Worm (Caenorhabditis elegans) whole organism, early embryonic: ENCODE measurements around the gene irld-14.

Experiments
- B0310.2 ChIP-seq: sonication (generic microtip); optimal IDR thresholded peaks from 2 replicates; lab custom pipeline; 2016; ENCODE audit warnings: mild to moderate bottlenecking, missing genetic modification characterization, missing compliant biosample characterization
- F13C5.2 ChIP-seq: sonication (generic microtip); optimal IDR thresholded peaks from 2 replicates; lab custom pipeline; 2017; ENCODE audit warnings: mild to moderate bottlenecking, missing genetic modification characterization, inconsistent platforms, missing compliant biosample characterization
- aly-1 ChIP-seq: sonication (generic microtip); optimal IDR thresholded peaks from 2 replicates; lab custom pipeline; 2016; ENCODE audit warnings: missing genetic modification characterization, missing compliant biosample characterization
- ama-1 ChIP-seq: fragments of 150-350 bp; optimal IDR thresholded peaks from 2 replicates; lab custom pipeline; 2014
- ceh-13 ChIP-seq: fragments of 200-800 bp; sonication (Bioruptor generic); optimal IDR thresholded peaks from 2 replicates; lab custom pipeline; 2018; ENCODE audit warnings: mild to moderate bottlenecking, missing genetic modification characterization, missing compliant biosample characterization
- ceh-36 ChIP-seq: sonication (generic microtip); optimal IDR thresholded peaks from 2 replicates; lab custom pipeline; 2016; ENCODE audit warnings: missing genetic modification characterization, inconsistent platforms, missing compliant biosample characterization
- ets-7 ChIP-seq: sonication (generic microtip); optimal IDR thresholded peaks from 2 replicates; lab custom pipeline; 2016; ENCODE audit warnings: missing genotype, missing genetic modification characterization, missing compliant biosample characterization
- flt-1 ChIP-seq: fragments of 200-800 bp; sonication (Bioruptor generic); IDR thresholded peaks from 2 replicates; pipeline ENCODE4 v1.3.6; 2022; ENCODE audit warnings: missing genetic modification characterization, missing compliant biosample characterization
- hmbx-1 ChIP-seq: sonication (generic microtip); optimal IDR thresholded peaks from 2 replicates; lab custom pipeline; 2016; ENCODE audit warnings: mild to moderate bottlenecking, missing genetic modification characterization, missing compliant biosample characterization
- hmg-4 ChIP-seq: fragments of 200-800 bp; sonication (Bioruptor generic); optimal IDR thresholded peaks from 2 replicates; lab custom pipeline; 2018; ENCODE audit warnings: mild to moderate bottlenecking, missing genetic modification characterization, missing compliant biosample characterization
- hnd-1 ChIP-seq: sonication (generic microtip); optimal IDR thresholded peaks from 2 replicates; lab custom pipeline; 2016; ENCODE audit warnings: missing genetic modification characterization, missing compliant biosample characterization
- pes-1 ChIP-seq: fragments of 200-800 bp; sonication (Bioruptor generic); IDR thresholded peaks from 2 replicates; pipeline ENCODE4 v1.3.6; 2022; ENCODE audit warnings: missing genetic modification reagents, missing genetic modification characterization, missing compliant biosample characterization
- scrt-1 ChIP-seq: fragments of 200-800 bp; sonication (Bioruptor generic); IDR thresholded peaks from 2 replicates; pipeline ENCODE4 v1.3.6; 2022; ENCODE audit warnings: missing genetic modification characterization, missing compliant biosample characterization
- sea-1 ChIP-seq: fragments of 200-800 bp; sonication (Bioruptor generic); conservative IDR thresholded peaks from 2 replicates; pipeline ENCODE4 v1.3.6; 2022; ENCODE audit warnings: missing genetic modification characterization, missing compliant biosample characterization
- tbx-11 ChIP-seq: fragments of 200-800 bp; sonication (Bioruptor generic); IDR thresholded peaks from 2 replicates; pipeline ENCODE4 v1.3.6; 2022; ENCODE audit warnings: missing genetic modification characterization, missing compliant biosample characterization
- tbx-37 ChIP-seq: fragments of 200-800 bp; sonication (Bioruptor generic); conservative IDR thresholded peaks from 2 replicates; pipeline ENCODE4 v1.3.6; 2022; ENCODE audit warnings: missing genetic modification reagents, missing genetic modification characterization, missing compliant biosample characterization
- tra-4 ChIP-seq: sonication (generic microtip); optimal IDR thresholded peaks from 2 replicates; lab custom pipeline; 2017; ENCODE audit warnings: missing genetic modification characterization, missing compliant biosample characterization

The irld-14 gene

ce11 chrV:14996236-14996635, at the start of gene irld-14:
Gene irld-14, plus strand, starts transcription at chrV:14996536.
- no peak for TF ChIP-seq tbx-11 (GFP tag; lab: Robert Waterston, UW)
- TF ChIP-seq ceh-13 (GFP tag; lab: Kevin White, UChicago) = no peak
- no peak for TF ChIP-seq flt-1 (GFP tag; lab: Robert Waterston, UW)
- no peak for TF ChIP-seq pes-1 (GFP tag; lab: Robert Waterston, UW)
- no peak for TF ChIP-seq hnd-1 (tag; lab: Kevin White, UChicago)
- no peak for TF ChIP-seq sea-1 (GFP tag; lab: Robert Waterston, UW)
- TF ChIP-seq ets-7 (tag; lab: Kevin White, UChicago) = no peak
- no peak for TF ChIP-seq aly-1 (tag; lab: Kevin White, UChicago)
- no peak for TF ChIP-seq tbx-37
- no peak for TF ChIP-seq ama-1 (lab: Kevin White, UChicago)
- no peak for TF ChIP-seq F13C5.2 (tag; lab: Kevin White, UChicago)
- TF ChIP-seq tra-4 = no peak
- TF ChIP-seq hmg-4 (GFP tag; lab: Kevin White, UChicago) = no peak
- TF ChIP-seq ceh-36 = no peak
- TF ChIP-seq scrt-1 (GFP tag; lab: Robert Waterston, UW) = no peak

ce11 chrV:14947022-14947421, 49.3 kb upstream of the irld-14 start, which contains the start of gene C30G7.4:
Gene C30G7.4, minus strand, starts transcription at chrV:14947122.
- no peak for TF ChIP-seq B0310.2 (tag; lab: Kevin White, UChicago)
- no peak for TF ChIP-seq ceh-36

DNA sequence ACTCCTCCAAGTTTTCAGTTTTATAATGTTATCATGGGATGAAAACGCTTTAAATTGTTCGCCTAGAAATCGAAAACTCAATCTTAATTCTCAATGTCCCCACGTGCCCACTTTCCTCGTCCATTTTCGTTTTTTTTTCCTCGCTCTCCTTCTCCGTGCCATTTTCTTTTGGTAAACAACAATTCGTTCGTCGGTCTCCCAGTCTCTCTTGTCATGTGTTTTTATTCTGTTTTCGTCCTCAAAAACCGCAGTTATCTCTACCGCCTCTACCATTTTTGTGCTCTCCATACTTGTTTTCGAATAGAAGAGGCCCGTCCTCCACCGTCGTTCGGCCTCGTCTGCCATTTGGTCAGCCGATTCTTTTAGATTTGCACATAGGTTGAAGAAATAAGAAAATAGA, 47.8 kb upstream of the irld-14 start:
- TF ChIP-seq F13C5.2 (tag; lab: Kevin White, UChicago) (no peak), hmg-4 (GFP tag; lab: Kevin White, UChicago) (no peak)

ce11 chrV:14949477-14949876, 46.9 kb upstream of the irld-14 start, which contains the start of gene hil-1:
Gene hil-1, plus strand, starts transcription at chrV:14949777.
- TF ChIP-seq flt-1 (GFP tag; lab: Robert Waterston, UW) = no peak
- TF ChIP-seq hmbx-1 (tag; lab: Kevin White, UChicago) = no peak
- TF ChIP-seq sea-1 (GFP tag; lab: Robert Waterston, UW) = no peak
- TF ChIP-seq hmg-4 (GFP tag; lab: Kevin White, UChicago) = no peak
- TF ChIP-seq pes-1 (GFP tag; lab: Robert Waterston, UW) = no peak
- TF ChIP-seq tra-4 = no peak
- TF ChIP-seq ceh-13 (GFP tag; lab: Kevin White, UChicago) = no peak
- TF ChIP-seq hnd-1 (tag; lab: Kevin White, UChicago) = no peak
- TF ChIP-seq tbx-11 (GFP tag; lab: Robert Waterston, UW) = no peak
- TF ChIP-seq ceh-36 = no peak
- no peak for TF ChIP-seq aly-1 (tag; lab: Kevin White, UChicago)
- no peak for TF ChIP-seq F13C5.2 (tag; lab: Kevin White, UChicago)
- no peak for TF ChIP-seq B0310.2 (tag; lab: Kevin White, UChicago)
- no peak for TF ChIP-seq scrt-1 (GFP tag; lab: Robert Waterston, UW)
- no peak for TF ChIP-seq ets-7 (tag; lab: Kevin White, UChicago)

DNA sequence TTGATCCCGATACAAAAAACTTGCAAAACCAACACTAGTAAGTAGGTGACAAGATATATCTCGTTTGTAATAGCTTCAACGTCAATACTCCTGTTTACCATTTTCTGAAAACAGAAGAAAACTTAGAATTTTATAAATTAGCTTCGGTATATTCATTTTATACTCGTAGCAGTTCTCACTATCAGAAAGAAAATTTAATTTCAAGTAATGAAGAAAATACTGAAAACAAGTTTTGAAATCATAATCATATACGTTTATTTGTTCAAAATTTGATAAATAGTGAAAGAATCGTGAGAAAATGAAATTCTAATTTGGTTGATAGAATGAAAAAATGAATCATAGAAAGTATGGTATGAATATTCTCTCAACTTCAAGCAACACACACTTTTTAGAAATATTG, 41.7 kb upstream of the irld-14 start, which contains the start of gene C30G7.5:
C30G7.5 (minus strand) TSS at position 101 of the 400 bp plus-strand sequence.
- TF ChIP-seq ama-1 (lab: Kevin White, UChicago) (no peak), hmbx-1 (tag; lab: Kevin White, UChicago) (no peak), flt-1 (GFP tag; lab: Robert Waterston, UW) (no peak), B0310.2 (tag; lab: Kevin White, UChicago) (no peak), hmg-4 (GFP tag; lab: Kevin White, UChicago) (no peak), pes-1 (GFP tag; lab: Robert Waterston, UW) (no peak)

DNA sequence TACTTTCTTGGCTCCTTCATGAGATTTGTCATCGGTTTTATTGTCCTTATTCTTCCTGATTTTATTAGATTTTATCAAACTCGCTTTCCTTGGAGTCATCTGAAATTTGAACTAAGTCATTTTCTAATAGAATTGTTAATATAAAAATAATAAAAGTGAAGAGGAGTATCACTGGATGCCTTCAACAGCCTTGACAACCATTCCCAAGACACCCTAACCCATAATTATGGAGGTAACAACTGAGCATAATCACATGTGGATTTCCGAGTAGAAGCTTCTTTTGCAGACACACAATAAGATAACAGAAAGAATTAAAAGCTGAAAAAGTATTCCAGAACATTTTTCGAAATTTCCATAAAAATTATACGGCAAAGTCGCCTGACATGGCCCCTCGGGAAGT, 40.7 kb upstream of the irld-14 start, which contains the start of gene F02D8.9:
F02D8.9 (minus strand) TSS at position 101 of the 400 bp plus-strand sequence.
- TF ChIP-seq hnd-1 (tag; lab: Kevin White, UChicago) (no peak), hmbx-1 (tag; lab: Kevin White, UChicago) (no peak), ceh-13 (GFP tag; lab: Kevin White, UChicago) (no peak), tbx-37 (no peak), sea-1 (GFP tag; lab: Robert Waterston, UW) (no peak), hmg-4 (GFP tag; lab: Kevin White, UChicago) (no peak), tbx-11 (GFP tag; lab: Robert Waterston, UW) (no peak), aly-1 (tag; lab: Kevin White, UChicago) (no peak), F13C5.2 (tag; lab: Kevin White, UChicago) (no peak), tra-4 (no peak), ets-7 (tag; lab: Kevin White, UChicago) (no peak), flt-1 (GFP tag; lab: Robert Waterston, UW) (no peak), ceh-36 (no peak)

ce11 chrV:14971136-14971535, 25.2 kb upstream of the irld-14 start, which contains the start of gene nlp-59:
Gene nlp-59, plus strand, starts transcription at chrV:14971436.
- TF ChIP-seq B0310.2 (tag; lab: Kevin White, UChicago) (no peak), hmbx-1 (tag; lab: Kevin White, UChicago) (no peak), ets-7 (tag; lab: Kevin White, UChicago) (no peak), sea-1 (GFP tag; lab: Robert Waterston, UW) (no peak), ama-1 (lab: Kevin White, UChicago) (no peak)

- no peak for TF ChIP-seq tbx-37
These were observed 18.1 kb upstream of the irld-14 start, which contains the start of the genes grd-12 and F02D8.1 for ce11 chrV:14978205-14978751. Gene grd-12, plus strand, starts transcription at chrV:14978505. Gene F02D8.1, minus strand, starts transcription at chrV:14978701.
